Worm (Caenorhabditis elegans) whole organism, L1 larva: ENCODE results near the gene ZK930.4.

Experiments
- ama-1 ChIP-seq: fragments of 150-350 bp; optimal IDR thresholded peaks from 2 replicates; lab custom pipeline; 2014
- zag-1 ChIP-seq: fragments of 150-350 bp; optimal IDR thresholded peaks from 2 replicates; lab custom pipeline; 2014; ENCODE audit warnings: missing biosample characterization, missing genetic modification characterization

- TF ChIP-seq zag-1 (no peak), ama-1 (lab: Kevin White, UChicago) (no peak)
These were observed 16.6 kb downstream of the ZK930.4 start for ce11 chrII:11922757-11923538.
